Fruit fly (Drosophila melanogaster): Measurements from ENCODE around the gene Irk3.

DNA sequence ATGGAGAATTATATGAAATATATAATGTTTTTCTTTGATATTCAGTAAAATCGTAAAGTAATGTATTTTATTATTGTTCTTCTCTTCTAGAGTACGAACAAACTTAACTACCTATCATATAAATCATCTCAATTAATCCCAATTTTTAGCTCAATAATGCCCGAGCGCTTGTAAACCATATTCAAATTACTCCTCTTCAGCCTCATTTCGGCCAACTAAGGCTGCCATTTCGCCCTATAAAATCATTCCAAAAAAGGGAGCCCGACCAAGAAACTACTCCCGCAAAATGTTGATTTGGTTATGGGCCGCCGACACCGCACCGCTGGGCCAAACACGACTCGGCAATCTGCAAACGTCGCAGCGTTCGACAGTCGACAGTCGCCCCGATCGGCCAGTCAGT lies 29.2 kb upstream of the Irk3 start:
- TF ChIP-seq psq (optimal IDR thresholded peaks at IDR 0.05) (no peak), pan (optimal IDR thresholded peaks at IDR 0.05) (no peak), usp (GFP tag; optimal IDR thresholded peaks at IDR 0.05) (no peak)
